Worm (Caenorhabditis elegans): ENCODE data around the gene F58F12.12.

- TF ChIP-seq unc-62 (GFP tag; optimal IDR thresholded peaks at IDR 0.05) (no peak), ztf-11 (tag; optimal IDR thresholded peaks at IDR 0.05) (no peak), sptf-1 (tag; optimal IDR thresholded peaks at IDR 0.05) (no peak), snpc-4 (tag; optimal IDR thresholded peaks at IDR 0.05) (no peak), nhr-12 (tag; optimal IDR thresholded peaks at IDR 0.05) (no peak), nhr-28 (tag; optimal IDR thresholded peaks at IDR 0.05) (no peak), elt-3 (tag; optimal IDR thresholded peaks at IDR 0.05) (no peak), nhr-76 (tag; optimal IDR thresholded peaks at IDR 0.05) (no peak), pha-4 (tag; optimal IDR thresholded peaks at IDR 0.05) (no peak), ceh-39 (tag; optimal IDR thresholded peaks at IDR 0.05) (no peak), nhr-237 (tag; optimal IDR thresholded peaks at IDR 0.05) (no peak), ham-2 (GFP tag; optimal IDR thresholded peaks at IDR 0.05) (no peak), lsy-2 (tag; optimal IDR thresholded peaks at IDR 0.05) (no peak)
Measured at ce11 chrII:6403233-6403632, 22.3 kb downstream of the F58F12.12 start, which contains the start of gene T25D10.1.
